Fruit fly (Drosophila melanogaster) whole organism, embryonic: Measurements from ENCODE around the gene CG9240.
A peak's percentile ranks its signal among the peaks of the same experiment; 100 is the strongest.

Experiments
- CG4282 ChIP-seq: fragments of 200-800 bp; sonication (Bioruptor generic); optimal IDR thresholded peaks from 2 replicates; lab custom pipeline; 2016; ENCODE audit warnings: missing biosample characterization, missing genetic modification characterization
- CG6854 ChIP-seq: fragments of 200-800 bp; sonication (Bioruptor generic); optimal IDR thresholded peaks from 3 replicates; lab custom pipeline; 2017; ENCODE audit warnings: missing biosample characterization, mild to moderate bottlenecking, missing genetic modification characterization
- HLH4C ChIP-seq: fragments of 200-800 bp; sonication (Bioruptor generic); IDR thresholded peaks from 3 replicates; pipeline ENCODE4 v1.3.6; 2022; ENCODE audit warnings: missing biosample characterization, missing genetic modification characterization; ENCODE audit not compliant: partially characterized antibody
- HLHmδ ChIP-seq: fragments of 200-800 bp; sonication (Bioruptor generic); optimal IDR thresholded peaks from 2 replicates; lab custom pipeline; 2018; ENCODE audit warnings: missing biosample characterization, mild to moderate bottlenecking, missing genetic modification characterization, moderate library complexity
- Hey ChIP-seq: fragments of 200-800 bp; sonication (Bioruptor generic); optimal IDR thresholded peaks from 3 replicates; lab custom pipeline; 2018; ENCODE audit warnings: missing biosample characterization, mild to moderate bottlenecking, missing genetic modification characterization
- Jarid2 ChIP-seq: fragments of 200-800 bp; sonication (Bioruptor generic); optimal IDR thresholded peaks from 3 replicates; lab custom pipeline; 2017; ENCODE audit warnings: mild to moderate bottlenecking, missing biosample characterization, missing genetic modification reagents, missing genetic modification characterization
- NC2α ChIP-seq: fragments of 200-800 bp; sonication (Bioruptor generic); optimal IDR thresholded peaks from 2 replicates; lab custom pipeline; 2016; ENCODE audit warnings: missing biosample characterization, missing genetic modification characterization
- Six4 ChIP-seq: fragments of 200-800 bp; sonication (Bioruptor generic); optimal IDR thresholded peaks from 2 replicates; lab custom pipeline; 2016; ENCODE audit warnings: missing biosample characterization, missing genetic modification characterization
- psq ChIP-seq: fragments of 200-800 bp; sonication (Bioruptor generic); optimal IDR thresholded peaks from 2 replicates; lab custom pipeline; 2017; ENCODE audit warnings: missing biosample characterization, missing genetic modification characterization
- so ChIP-seq: fragments of 200-800 bp; sonication (Bioruptor generic); IDR thresholded peaks from 3 replicates; pipeline ENCODE4 v1.3.6; 2022; ENCODE audit warnings: missing biosample characterization, missing genetic modification characterization
- tio ChIP-seq: fragments of 200-800 bp; sonication (Bioruptor generic); optimal IDR thresholded peaks from 2 replicates; lab custom pipeline; 2017; ENCODE audit warnings: missing biosample characterization, missing genetic modification characterization, inconsistent platforms

DNA sequence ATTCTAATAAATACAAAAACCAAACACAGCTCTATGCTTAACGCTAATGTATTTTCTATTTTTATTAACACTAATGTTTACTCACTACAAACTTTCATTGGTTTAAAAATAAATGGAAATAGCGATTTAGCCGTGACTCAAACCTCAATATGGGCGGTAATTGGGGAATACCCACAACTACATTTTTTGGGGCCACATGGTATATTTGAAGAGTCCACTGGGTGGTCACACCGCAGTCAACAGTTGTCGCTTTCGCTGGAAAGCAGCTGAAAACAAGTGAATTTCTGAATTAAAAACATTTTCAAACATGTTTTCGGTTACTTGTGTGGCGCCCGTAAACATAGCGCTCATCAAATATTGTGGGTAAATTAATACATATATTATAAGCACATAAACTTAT is 47.9 kb upstream of the CG9240 start, which contains the start of gene Mvd:
- no peak for TF ChIP-seq HLHmδ
- TF ChIP-seq Six4 = no peak
- no peak for TF ChIP-seq CG4282 (GFP tag; lab: Kevin White, UChicago)
- TF ChIP-seq NC2α = no peak
- no peak for TF ChIP-seq so
- TF ChIP-seq HLH4C (GFP tag; lab: Robert Waterston, UW) = peak; percentile 13; the same call in 1 of the 3 replicates
- TF ChIP-seq CG6854 = no peak
- TF ChIP-seq psq (GFP tag; lab: Kevin White, UChicago) = no peak
- TF ChIP-seq tio (GFP tag; lab: Kevin White, UChicago) = no peak
- no peak for TF ChIP-seq Hey (tag; lab: Kevin White, UChicago)
- no peak for TF ChIP-seq Jarid2 (GFP tag; lab: Kevin White, UChicago)
